Worm (Caenorhabditis elegans) whole organism, L3 larva: ENCODE measurements around the gene K09C8.9.

Experiments used
- R02D3.7 ChIP-seq: fragments of 150-350 bp; optimal IDR thresholded peaks from 2 replicates; lab custom pipeline; 2014; ENCODE audit warnings: missing biosample characterization, missing genetic modification characterization
- ZK546.5 ChIP-seq: sonication (generic microtip); optimal IDR thresholded peaks from 2 replicates; lab custom pipeline; 2017; ENCODE audit warnings: missing biosample characterization, missing genetic modification characterization
- ceh-16 ChIP-seq: sonication (generic microtip); optimal IDR thresholded peaks from 2 replicates; lab custom pipeline; 2017; ENCODE audit warnings: missing biosample characterization, missing genetic modification characterization
- ceh-28 ChIP-seq: fragments of 150-350 bp; optimal IDR thresholded peaks from 2 replicates; lab custom pipeline; 2014; ENCODE audit warnings: missing biosample characterization, missing genetic modification reagents, missing genetic modification characterization
- daf-12 ChIP-seq: fragments of 150-350 bp; optimal IDR thresholded peaks from 2 replicates; lab custom pipeline; 2014; ENCODE audit warnings: missing biosample characterization, missing genetic modification reagents, missing genetic modification characterization
- egl-27 ChIP-seq: sonication (generic microtip); optimal IDR thresholded peaks from 4 replicates; lab custom pipeline; 2017; ENCODE audit warnings: missing biosample characterization, missing genetic modification reagents, missing genetic modification characterization
- egl-5 ChIP-seq: fragments of 150-350 bp; optimal IDR thresholded peaks from 2 replicates; lab custom pipeline; 2017; ENCODE audit warnings: missing biosample characterization, missing genetic modification reagents, missing genetic modification characterization, inconsistent platforms
- elt-1 ChIP-seq: fragments of 150-350 bp; optimal IDR thresholded peaks from 2 replicates; lab custom pipeline; 2014; ENCODE audit warnings: missing biosample characterization, missing genetic modification characterization
- elt-2 ChIP-seq: sonication (generic microtip); optimal IDR thresholded peaks from 2 replicates; lab custom pipeline; 2016; ENCODE audit warnings: missing genetic modification reagents, mild to moderate bottlenecking, missing genetic modification characterization, missing compliant biosample characterization
- eor-1 ChIP-seq, 2 experiments: fragments of 150-350 bp; optimal IDR thresholded peaks; 2 replicates each; lab custom pipeline; 2014 to 2018; ENCODE audit warnings: missing biosample characterization in 2 of 2, missing genetic modification characterization in 2 of 2
- fkh-10 ChIP-seq: sonication (generic microtip); optimal IDR thresholded peaks from 2 replicates; lab custom pipeline; 2017; ENCODE audit warnings: missing biosample characterization, missing genetic modification reagents, missing genetic modification characterization
- fkh-2 ChIP-seq: fragments of 150-350 bp; optimal IDR thresholded peaks from 2 replicates; lab custom pipeline; 2014; ENCODE audit warnings: missing biosample characterization, missing genetic modification reagents, missing genetic modification characterization
- fos-1 ChIP-seq: fragments of 150-350 bp; optimal IDR thresholded peaks from 2 replicates; lab custom pipeline; 2014; ENCODE audit warnings: missing biosample characterization, missing genetic modification characterization
- jun-1 ChIP-seq: fragments of 150-350 bp; optimal IDR thresholded peaks from 2 replicates; lab custom pipeline; 2014; ENCODE audit warnings: missing biosample characterization, missing genetic modification reagents, missing genetic modification characterization
- lin-15B ChIP-seq: fragments of 150-350 bp; optimal IDR thresholded peaks from 2 replicates; lab custom pipeline; 2014; ENCODE audit warnings: missing biosample characterization, missing genetic modification characterization
- lin-39 ChIP-seq: fragments of 150-350 bp; optimal IDR thresholded peaks from 2 replicates; lab custom pipeline; 2018; ENCODE audit warnings: missing biosample characterization, missing genetic modification reagents, missing genetic modification characterization
- lsy-12 ChIP-seq: sonication (generic microtip); optimal IDR thresholded peaks from 2 replicates; lab custom pipeline; 2016; ENCODE audit warnings: mild to moderate bottlenecking, missing genetic modification characterization, missing compliant biosample characterization
- mdl-1 ChIP-seq: fragments of 150-350 bp; optimal IDR thresholded peaks from 2 replicates; lab custom pipeline; 2014; ENCODE audit warnings: missing biosample characterization, missing genetic modification characterization
- mml-1 ChIP-seq: fragments of 150-350 bp; sonication (generic microtip); optimal IDR thresholded peaks from 3 replicates; lab custom pipeline; 2014; ENCODE audit warnings: missing biosample characterization, missing genetic modification characterization
- nhr-11 ChIP-seq: fragments of 150-350 bp; optimal IDR thresholded peaks from 2 replicates; lab custom pipeline; 2014; ENCODE audit warnings: missing biosample characterization, missing genetic modification characterization
- nhr-12 ChIP-seq: fragments of 150-350 bp; optimal IDR thresholded peaks from 2 replicates; lab custom pipeline; 2014; ENCODE audit warnings: missing biosample characterization, missing genetic modification characterization
- nhr-23 ChIP-seq: fragments of 150-350 bp; optimal IDR thresholded peaks from 2 replicates; lab custom pipeline; 2014; ENCODE audit warnings: missing biosample characterization, missing genetic modification reagents, missing genetic modification characterization
- nhr-237 ChIP-seq: fragments of 150-350 bp; optimal IDR thresholded peaks from 2 replicates; lab custom pipeline; 2014; ENCODE audit warnings: missing biosample characterization, missing genetic modification characterization
- nhr-28 ChIP-seq: fragments of 150-350 bp; optimal IDR thresholded peaks from 2 replicates; lab custom pipeline; 2014; ENCODE audit warnings: missing biosample characterization, missing genetic modification characterization
- nhr-43 ChIP-seq: sonication (generic microtip); optimal IDR thresholded peaks from 2 replicates; lab custom pipeline; 2016; ENCODE audit warnings: mild to moderate bottlenecking, missing genetic modification characterization, missing compliant biosample characterization; ENCODE audit not compliant: poor library complexity, severe bottlenecking
- nhr-76 ChIP-seq: fragments of 150-350 bp; sonication (generic microtip); optimal IDR thresholded peaks from 5 replicates; lab custom pipeline; 2014; ENCODE audit warnings: missing biosample characterization, missing genetic modification characterization
- nhr-77 ChIP-seq: fragments of 150-350 bp; optimal IDR thresholded peaks from 2 replicates; lab custom pipeline; 2014; ENCODE audit warnings: missing biosample characterization, missing genetic modification characterization
- pha-4 ChIP-seq: fragments of 150-350 bp; optimal IDR thresholded peaks from 2 replicates; lab custom pipeline; 2014; ENCODE audit warnings: missing biosample characterization, missing genetic modification reagents, missing genetic modification characterization
- pqm-1 ChIP-seq: fragments of 150-350 bp; optimal IDR thresholded peaks from 2 replicates; lab custom pipeline; 2017; ENCODE audit warnings: missing biosample characterization, missing genetic modification characterization, inconsistent platforms
- skn-1 ChIP-seq: fragments of 150-350 bp; optimal IDR thresholded peaks from 2 replicates; lab custom pipeline; 2014; ENCODE audit warnings: missing biosample characterization, missing genetic modification characterization
- snpc-4 ChIP-seq: fragments of 150-350 bp; optimal IDR thresholded peaks from 2 replicates; lab custom pipeline; 2014; ENCODE audit warnings: missing biosample characterization, missing genetic modification characterization
- tbx-2 ChIP-seq: sonication (generic microtip); optimal IDR thresholded peaks from 2 replicates; lab custom pipeline; 2016; ENCODE audit warnings: mild to moderate bottlenecking, missing genetic modification characterization, missing compliant biosample characterization
- unc-39 ChIP-seq: sonication (generic microtip); optimal IDR thresholded peaks from 4 replicates; lab custom pipeline; 2017; ENCODE audit warnings: missing biosample characterization, missing genetic modification characterization
- unc-62 ChIP-seq: fragments of 150-350 bp; sonication (generic microtip); optimal IDR thresholded peaks from 4 replicates; lab custom pipeline; 2014; ENCODE audit warnings: missing biosample characterization, missing genetic modification reagents, missing genetic modification characterization
- zag-1 ChIP-seq: fragments of 150-350 bp; optimal IDR thresholded peaks from 2 replicates; lab custom pipeline; 2014; ENCODE audit warnings: missing biosample characterization, missing genetic modification characterization
- ztf-11 ChIP-seq: fragments of 150-350 bp; optimal IDR thresholded peaks from 2 replicates; lab custom pipeline; 2014; ENCODE audit warnings: missing biosample characterization, missing genetic modification characterization
- ztf-4 ChIP-seq: fragments of 150-350 bp; optimal IDR thresholded peaks from 2 replicates; lab custom pipeline; 2014; ENCODE audit warnings: missing biosample characterization, missing genetic modification characterization

The K09C8.9 gene

DNA sequence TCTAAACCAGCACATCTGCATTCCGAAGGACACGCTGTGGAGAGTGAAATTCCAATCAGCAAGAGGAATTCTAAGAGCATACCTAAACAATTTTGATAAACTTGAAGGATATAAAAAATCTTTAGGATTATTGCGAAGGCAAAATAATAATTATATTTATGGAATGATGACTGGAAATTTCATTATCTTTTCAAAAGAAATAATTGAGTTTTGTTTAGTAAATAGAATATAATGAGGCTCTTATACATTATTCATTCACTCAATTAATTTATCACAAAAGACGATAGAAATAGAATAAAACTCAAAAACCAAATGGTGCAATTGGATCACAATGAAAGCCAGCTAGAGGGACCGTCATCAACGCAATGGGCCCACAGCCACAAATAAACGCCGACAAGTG, 11.6 kb upstream of the K09C8.9 start, which contains the start of gene pxn-2:
pxn-2 (minus strand) TSS at position 101 of the 400 bp plus-strand sequence.
- no peak for TF ChIP-seq pha-4 (tag; lab: Kevin White, UChicago)
- TF ChIP-seq elt-2 (tag; lab: Kevin White, UChicago) = no peak
- TF ChIP-seq tbx-2 = no peak
- TF ChIP-seq nhr-12 (tag; lab: Kevin White, UChicago) = no peak
- TF ChIP-seq fkh-10 (GFP tag; lab: Kevin White, UChicago) = no peak
- TF ChIP-seq nhr-237 (tag; lab: Kevin White, UChicago) = no peak
- no peak for TF ChIP-seq mdl-1
- no peak for TF ChIP-seq daf-12 (tag; lab: Kevin White, UChicago)
- TF ChIP-seq nhr-43 (tag; lab: Kevin White, UChicago) = no peak
- no peak for TF ChIP-seq ceh-28 (tag; lab: Kevin White, UChicago)
- no peak for TF ChIP-seq ceh-16 (tag; lab: Kevin White, UChicago)
- no peak for TF ChIP-seq fkh-2
- no peak for TF ChIP-seq lin-39 (tag; lab: Kevin White, UChicago)
- TF ChIP-seq nhr-76 (tag; lab: Kevin White, UChicago) = no peak
- TF ChIP-seq pqm-1 (tag; lab: Kevin White, UChicago) = no peak
- TF ChIP-seq mml-1 (tag; lab: Kevin White, UChicago) = no peak
- TF ChIP-seq lin-15B (tag; lab: Kevin White, UChicago) = no peak
- no peak for TF ChIP-seq jun-1 (tag; lab: Kevin White, UChicago)
- no peak for TF ChIP-seq egl-27
- TF ChIP-seq, all 47 proteins: peak for 0

DNA sequence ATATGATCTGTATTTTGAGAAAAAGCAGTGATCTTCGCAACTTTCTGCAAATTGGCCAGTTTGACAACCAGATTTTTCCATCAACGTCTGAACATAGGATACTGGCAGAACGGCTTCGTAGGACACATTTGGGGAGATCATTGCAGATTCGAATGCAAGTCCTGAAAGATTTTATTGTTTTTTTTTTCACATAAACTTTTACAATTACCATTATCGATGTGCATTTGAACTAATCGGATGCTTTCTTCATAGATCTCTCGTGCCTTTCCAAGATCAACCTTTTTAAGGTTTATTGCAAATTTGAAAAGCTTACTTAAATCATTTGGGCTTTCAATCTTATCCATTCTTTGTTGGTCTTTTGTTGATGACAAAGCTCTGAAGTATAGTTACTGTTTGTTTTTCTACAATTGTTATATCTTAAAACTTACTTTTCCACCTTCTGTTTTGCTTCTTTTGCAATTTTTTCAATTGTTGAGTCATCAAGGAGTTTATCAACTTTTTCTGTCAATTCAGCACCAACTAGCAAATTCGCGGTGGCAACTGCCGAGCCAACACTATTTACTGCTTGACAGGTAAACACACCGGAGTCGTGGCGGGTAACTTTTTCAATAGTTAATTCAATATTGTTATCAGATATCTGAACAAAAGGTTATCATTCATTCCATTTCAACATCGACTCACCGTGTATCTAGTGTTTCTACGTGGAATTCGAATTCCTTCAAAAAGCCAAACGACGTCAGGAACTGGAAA, 9.0 kb upstream of the K09C8.9 start:
- TF ChIP-seq ztf-4 (tag; lab: Kevin White, UChicago) = no peak
- no peak for TF ChIP-seq unc-62 (GFP tag; lab: Kevin White, UChicago)
- TF ChIP-seq nhr-76 (tag; lab: Kevin White, UChicago) = no peak
- TF ChIP-seq pha-4 (tag; lab: Kevin White, UChicago) = no peak
- no peak for TF ChIP-seq zag-1 (tag; lab: Kevin White, UChicago)
- no peak for TF ChIP-seq R02D3.7
- no peak for TF ChIP-seq lsy-12 (tag; lab: Kevin White, UChicago)
- TF ChIP-seq mdl-1 = no peak
- TF ChIP-seq nhr-11 = no peak
- no peak for TF ChIP-seq nhr-237 (tag; lab: Kevin White, UChicago)
- TF ChIP-seq ceh-28 (tag; lab: Kevin White, UChicago) = no peak
- no peak for TF ChIP-seq ceh-16 (tag; lab: Kevin White, UChicago)
- no peak for TF ChIP-seq eor-1 (tag; optimal IDR thresholded peaks at IDR 0.05; lab: Kevin White, UChicago)
- no peak for TF ChIP-seq ZK546.5 (tag; lab: Kevin White, UChicago)
- TF ChIP-seq jun-1 (tag; lab: Kevin White, UChicago) = no peak
- TF ChIP-seq skn-1 (tag; lab: Kevin White, UChicago) = no peak
- no peak for TF ChIP-seq daf-12 (tag; lab: Kevin White, UChicago)
- TF ChIP-seq, all 47 proteins: peak for 0

DNA sequence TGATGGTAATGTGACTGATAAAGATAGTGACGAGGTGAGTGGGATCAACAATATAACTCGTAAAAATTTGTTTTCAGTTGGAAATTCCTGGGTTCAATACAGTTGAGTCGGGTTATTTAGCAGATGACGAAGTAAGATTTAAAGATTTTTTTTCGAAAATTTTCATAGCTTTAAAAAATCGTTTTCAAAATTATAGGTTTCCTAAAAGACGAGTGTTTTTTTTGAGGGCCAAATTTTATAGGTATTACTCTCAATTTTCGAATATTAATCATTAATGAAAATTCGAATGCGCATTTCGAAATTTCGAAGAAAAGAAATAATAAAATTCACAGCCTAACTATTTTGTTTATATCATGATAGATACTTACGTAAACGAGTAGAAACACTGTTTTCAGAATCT, 3.5 kb upstream of the K09C8.9 start:
- TF ChIP-seq nhr-23 (tag; lab: Kevin White, UChicago) (no peak), unc-62 (GFP tag; lab: Kevin White, UChicago) (no peak), egl-5 (tag; lab: Kevin White, UChicago) (no peak), fkh-2 (no peak), egl-27 (no peak), lin-39 (tag; lab: Kevin White, UChicago) (no peak)

DNA sequence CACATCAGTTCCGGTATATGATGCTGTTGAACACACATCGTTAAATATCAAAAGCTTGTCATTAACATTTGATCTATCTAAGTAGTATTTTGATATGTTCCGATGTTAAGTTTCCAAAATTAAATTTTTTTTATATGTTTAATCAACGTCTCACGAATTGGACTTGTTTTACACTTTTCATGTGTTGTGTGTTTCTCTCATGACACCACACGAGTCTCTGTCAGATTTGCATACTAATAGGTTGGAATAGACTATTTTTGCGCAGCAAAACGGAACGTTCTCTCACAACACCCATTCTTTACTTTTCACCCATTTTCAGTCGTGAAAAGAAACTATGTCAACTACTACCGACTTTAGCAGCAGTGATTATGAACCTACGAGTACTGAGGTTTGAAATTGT, 3.0 kb upstream of the K09C8.9 start, which contains the start of gene K09C8.8:
K09C8.8 (plus strand) TSS at position 301 of the 400 bp plus-strand sequence.
- no peak for TF ChIP-seq nhr-28 (tag; lab: Kevin White, UChicago)
- TF ChIP-seq ztf-11 (tag; lab: Kevin White, UChicago) = no peak
- TF ChIP-seq ztf-4 (tag; lab: Kevin White, UChicago) = no peak
- TF ChIP-seq nhr-76 (tag; lab: Kevin White, UChicago) = no peak
- no peak for TF ChIP-seq jun-1 (tag; lab: Kevin White, UChicago)
- TF ChIP-seq egl-5 (tag; lab: Kevin White, UChicago) = no peak
- no peak for TF ChIP-seq nhr-77
- TF ChIP-seq ceh-28 (tag; lab: Kevin White, UChicago) = no peak
- TF ChIP-seq lin-39 (tag; lab: Kevin White, UChicago) = no peak
- TF ChIP-seq fos-1 (tag; lab: Kevin White, UChicago) = no peak
- no peak for TF ChIP-seq snpc-4 (tag; lab: Kevin White, UChicago)
- no peak for TF ChIP-seq egl-27
- TF ChIP-seq pqm-1 (tag; lab: Kevin White, UChicago) = no peak
- no peak for TF ChIP-seq mml-1 (tag; lab: Kevin White, UChicago)
- no peak for TF ChIP-seq nhr-23 (tag; lab: Kevin White, UChicago)
- TF ChIP-seq elt-1 (tag; lab: Kevin White, UChicago) = no peak
- TF ChIP-seq fkh-10 (GFP tag; lab: Kevin White, UChicago) = no peak
- TF ChIP-seq unc-62 (GFP tag; lab: Kevin White, UChicago) = no peak
- TF ChIP-seq unc-39 (tag; lab: Kevin White, UChicago) = no peak
